Worm (Caenorhabditis elegans): ENCODE results near the gene Y116F11A.3.
A peak's percentile ranks its signal among the peaks of the same experiment; 100 is the strongest.

The Y116F11A.3 gene

ce11 chrV:19719253-19719652, 9.6 kb upstream of the Y116F11A.3 start, which contains the start of gene Y116F11A.6:
TSS of gene Y116F11A.6 (plus strand) at chrV:19719553.
- TF ChIP-seq jun-1 (tag; optimal IDR thresholded peaks at IDR 0.05) (no peak), rbr-2 (tag; optimal IDR thresholded peaks at IDR 0.05) (no peak), spr-1 (tag; optimal IDR thresholded peaks at IDR 0.05) (no peak), ZK337.2 (GFP tag; IDR thresholded peaks at IDR 0.05) (no peak), nhr-102 (tag; optimal IDR thresholded peaks at IDR 0.05) (no peak), madf-9 (GFP tag; conservative IDR thresholded peaks at IDR 0.05) (no peak), mxl-3 (GFP tag; optimal IDR thresholded peaks at IDR 0.05) (no peak), ztf-11 (tag; optimal IDR thresholded peaks at IDR 0.05) (no peak), lsy-2 (tag; optimal IDR thresholded peaks at IDR 0.05) (no peak), zfp-3 (GFP tag; conservative IDR thresholded peaks at IDR 0.05) (no peak), lin-29 (GFP tag; IDR thresholded peaks at IDR 0.05) (no peak), hlh-11 (tag; optimal IDR thresholded peaks at IDR 0.05) (no peak), Y105C5A.15 (GFP tag; IDR thresholded peaks at IDR 0.05) (no peak), madf-5 (GFP tag; IDR thresholded peaks at IDR 0.05) (no peak), nhr-111 (GFP tag; optimal IDR thresholded peaks at IDR 0.05) (no peak), ces-1 (GFP tag; optimal IDR thresholded peaks at IDR 0.05) (no peak)

ce11 chrV:19722881-19723280, 6.0 kb upstream of the Y116F11A.3 start:
- TF ChIP-seq lin-29 (GFP tag; IDR thresholded peaks at IDR 0.05) (0 out of 2 replicates have a peak, but pooled peaks have one; percentile 31), saeg-2 (GFP tag; IDR thresholded peaks at IDR 0.05) (0 out of 2 replicates have a peak, but pooled peaks have one; percentile 56), dmd-9 (GFP tag; IDR thresholded peaks at IDR 0.05) (0 out of 2 replicates have a peak, but pooled peaks have one; percentile 42), ama-1 (optimal IDR thresholded peaks at IDR 0.05) (no peak), hif-1 (tag; optimal IDR thresholded peaks at IDR 0.05) (no peak), lin-1 (GFP tag; IDR thresholded peaks at IDR 0.05) (0 out of 2 replicates have a peak, but pooled peaks have one; percentile 20), set-16 (GFP tag; IDR thresholded peaks at IDR 0.05) (peak; percentile 64), lin-13 (GFP tag; optimal IDR thresholded peaks at IDR 0.05) (no peak), ZK546.5 (tag; optimal IDR thresholded peaks at IDR 0.05) (no peak), daf-16 (GFP tag; optimal IDR thresholded peaks at IDR 0.05) (peak in 1 of 2 experiments; percentile 9), daf-16 (tag; optimal IDR thresholded peaks at IDR 0.05) (no peak), unc-62 (GFP tag; optimal IDR thresholded peaks at IDR 0.05 in 1 of 2) (peak in 1 of 2 experiments; percentile 83), unc-62 (tag; optimal IDR thresholded peaks at IDR 0.05) (no peak), nhr-11 (tag; optimal IDR thresholded peaks at IDR 0.05) (no peak), dpl-1 (GFP tag; optimal IDR thresholded peaks at IDR 0.05) (no peak), madf-5 (GFP tag; IDR thresholded peaks at IDR 0.05) (no peak), ceh-62 (tag; optimal IDR thresholded peaks at IDR 0.05) (no peak), egl-43 (GFP tag; IDR thresholded peaks at IDR 0.05) (peak; percentile 87), vab-7 (GFP tag; IDR thresholded peaks at IDR 0.05) (0 out of 2 replicates have a peak, but pooled peaks have one; percentile 44), zfp-2 (tag; optimal IDR thresholded peaks at IDR 0.05) (no peak), F26F4.8 (GFP tag; conservative IDR thresholded peaks at IDR 0.05) (0 out of 2 replicates have a peak, but pooled peaks have one; percentile 39), F37D6.2 (tag; optimal IDR thresholded peaks at IDR 0.05) (no peak), lim-7 (GFP tag; IDR thresholded peaks at IDR 0.05) (peak; percentile 73), ctbp-1 (GFP tag; IDR thresholded peaks at IDR 0.05) (peak; percentile 16; the same call in 1 of the 2 replicates), F44E2.7 (GFP tag; IDR thresholded peaks at IDR 0.05) (0 out of 2 replicates have a peak, but pooled peaks have one; percentile 40), tra-1 (GFP tag; IDR thresholded peaks at IDR 0.05) (peak; percentile 43; the same call in 1 of the 2 replicates), aha-1 (tag) (peak; percentile 43), mxl-2 (GFP tag; conservative IDR thresholded peaks at IDR 0.05) (no peak), pha-4 (GFP tag; IDR thresholded peaks at IDR 0.05) (peak; percentile 45; the same call in 1 of the 2 replicates), pha-4 (tag; optimal IDR thresholded peaks at IDR 0.05) (no peak), zag-1 (tag; optimal IDR thresholded peaks at IDR 0.05) (no peak), ztf-11 (tag; optimal IDR thresholded peaks at IDR 0.05) (no peak), snpc-1.2 (GFP tag; IDR thresholded peaks at IDR 0.05) (0 out of 2 replicates have a peak, but pooled peaks have one; percentile 39), daf-8 (GFP tag; IDR thresholded peaks at IDR 0.05) (no peak), lin-38 (GFP tag; IDR thresholded peaks at IDR 0.05) (peak; percentile 47), nhr-42 (GFP tag; IDR thresholded peaks at IDR 0.05) (0 out of 2 replicates have a peak, but pooled peaks have one; percentile 51), D1046.2 (GFP tag; IDR thresholded peaks at IDR 0.05) (peak; percentile 69; the same call in 1 of the 2 replicates), dmd-6 (GFP tag; IDR thresholded peaks at IDR 0.05) (peak; percentile 52)

Measured in whole organism, L4 larva.